Fruit fly (Drosophila melanogaster) whole organism, prepupa: ENCODE results near the gene CG33333.

Experiments used
- CG3032 ChIP-seq: fragments of 200-800 bp; optimal IDR thresholded peaks from 2 replicates; lab custom pipeline; 2019; ENCODE audit warnings: missing biosample characterization, mild to moderate bottlenecking, missing genetic modification characterization, moderate library complexity
- CG34406 ChIP-seq: fragments of 200-800 bp; sonication (Bioruptor generic); optimal IDR thresholded peaks from 3 replicates; lab custom pipeline; 2016; ENCODE audit warnings: missing biosample characterization, missing genetic modification characterization
- Eip75B ChIP-seq: fragments of 200-800 bp; sonication (Bioruptor generic); optimal IDR thresholded peaks from 3 replicates; lab custom pipeline; 2016; ENCODE audit warnings: missing biosample characterization, missing genetic modification characterization
- Hr38 ChIP-seq: sonication (Bioruptor generic); optimal IDR thresholded peaks from 2 replicates; lab custom pipeline; 2016; ENCODE audit warnings: missing biosample characterization, missing genetic modification characterization
- Hr39 ChIP-seq: fragments of 200-800 bp; sonication (Bioruptor generic); optimal IDR thresholded peaks from 2 replicates; lab custom pipeline; 2016; ENCODE audit warnings: missing biosample characterization, missing genetic modification characterization
- lz ChIP-seq: fragments of 200-800 bp; sonication (Bioruptor generic); optimal IDR thresholded peaks from 3 replicates; lab custom pipeline; 2016; ENCODE audit warnings: missing biosample characterization, missing genetic modification characterization
- spab ChIP-seq: fragments of 200-800 bp; sonication (Bioruptor generic); optimal IDR thresholded peaks from 2 replicates; lab custom pipeline; 2017; ENCODE audit warnings: missing biosample characterization, mild to moderate bottlenecking, missing genetic modification characterization, missing genetic modification reagents

DNA sequence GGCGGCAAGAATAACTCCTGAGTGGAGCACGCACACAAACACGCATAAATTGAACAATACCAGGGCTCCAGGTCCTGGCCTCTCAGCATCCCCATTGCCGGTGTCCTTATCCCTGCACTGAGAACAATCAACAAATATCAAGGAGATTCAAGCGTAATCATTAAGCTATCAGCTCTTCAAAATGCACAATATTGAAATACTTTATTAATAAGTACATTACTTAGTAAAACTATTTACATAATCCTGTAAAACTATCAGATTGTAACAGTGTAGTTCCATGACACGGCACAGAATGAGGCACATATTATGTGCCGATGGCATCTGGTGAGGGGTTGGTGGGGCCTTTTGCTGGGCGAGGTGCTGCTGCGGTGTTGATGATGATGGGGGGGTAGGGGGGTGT, 46.2 kb upstream of the CG33333 start:
- TF ChIP-seq CG3032 (tag; lab: Kevin White, UChicago) (no peak), spab (GFP tag; lab: Kevin White, UChicago) (no peak), Hr39 (no peak), Hr38 (GFP tag; lab: Kevin White, UChicago) (no peak), Eip75B (GFP tag; lab: Kevin White, UChicago) (no peak), lz (GFP tag; lab: Kevin White, UChicago) (no peak), CG34406 (GFP tag; lab: Kevin White, UChicago) (no peak)
